Fruit fly (Drosophila melanogaster) whole organism, pupa: ENCODE data around the gene CG31178.

Experiments used
- CG15710 ChIP-seq: fragments of 200-800 bp; sonication (Bioruptor generic); optimal IDR thresholded peaks from 2 replicates; lab custom pipeline; 2018; ENCODE audit warnings: missing biosample characterization, mild to moderate bottlenecking, missing genetic modification characterization, moderate library complexity
- CG9948 ChIP-seq: fragments of 200-800 bp; sonication (Bioruptor generic); optimal IDR thresholded peaks from 2 replicates; lab custom pipeline; 2018; ENCODE audit warnings: missing biosample characterization, mild to moderate bottlenecking, missing genetic modification characterization, moderate library complexity
- Ets98B ChIP-seq: fragments of 200-800 bp; sonication (Bioruptor generic); IDR thresholded peaks from 2 replicates; pipeline ENCODE4 v1.3.6; 2022; ENCODE audit warnings: missing biosample characterization, missing genetic modification characterization

- TF ChIP-seq CG15710 (no peak), Ets98B (no peak), CG9948 (tag; lab: Kevin White, UChicago) (no peak)
Measured at dm6 chr3R:21911516-21911915, 38.0 kb downstream of the CG31178 start, which contains the start of gene Qsox3.
